Fruit fly (Drosophila melanogaster): ENCODE data around the gene CG10553.

The CG10553 gene

dm6 chr3R:25309175-25309574 is 8.7 kb downstream of the CG10553 start:
- TF ChIP-seq Hnf4 (GFP tag; optimal IDR thresholded peaks at IDR 0.05) = no peak

- TF ChIP-seq sv (GFP tag; optimal IDR thresholded peaks at IDR 0.05) (no peak), Hnf4 (GFP tag; optimal IDR thresholded peaks at IDR 0.05) (peak; percentile 0), dmrt93B (GFP tag; optimal IDR thresholded peaks at IDR 0.05) (no peak), CrebA (GFP tag; optimal IDR thresholded peaks at IDR 0.05; ENCODE audit: borderline replicate concordance) (no peak)
Observed at dm6 chr3R:25308228-25308627, 9.7 kb downstream of the CG10553 start, which contains the start of gene CG10550. CG10550 (minus strand) TSS chr3R:25308391.

dm6 chr3R:25305822-25306544 is 11.9 kb downstream of the CG10553 start:
- TF ChIP-seq Rel (GFP tag; optimal IDR thresholded peaks at IDR 0.05) = no peak
- TF ChIP-seq Rel (tag; optimal IDR thresholded peaks at IDR 0.05) = peak; percentile 1
- TF ChIP-seq Hr78 (GFP tag; optimal IDR thresholded peaks at IDR 0.05) = no peak

dm6 chr3R:25303857-25304440 is 14.0 kb downstream of the CG10553 start, which contains the start of gene CG31436:
CG31436 (plus strand) TSS chr3R:25304137.
- no peak for TF ChIP-seq tai (GFP tag; optimal IDR thresholded peaks at IDR 0.05)
- TF ChIP-seq Dif (GFP tag; optimal IDR thresholded peaks at IDR 0.05; ENCODE audit: partially characterized antibody) = no peak
- TF ChIP-seq brk (GFP tag; optimal IDR thresholded peaks at IDR 0.05) = peak; percentile 17
- TF ChIP-seq woc (GFP tag; optimal IDR thresholded peaks at IDR 0.05) = no peak
- no peak for TF ChIP-seq h (GFP tag; optimal IDR thresholded peaks at IDR 0.05)
- no peak for TF ChIP-seq br (GFP tag; optimal IDR thresholded peaks at IDR 0.05)
- TF ChIP-seq Dfd (GFP tag; optimal IDR thresholded peaks at IDR 0.05) = no peak
- TF ChIP-seq sv (GFP tag; optimal IDR thresholded peaks at IDR 0.05) = no peak
- no peak for TF ChIP-seq N (GFP tag; optimal IDR thresholded peaks at IDR 0.05)
- no peak for TF ChIP-seq foxo (GFP tag; optimal IDR thresholded peaks at IDR 0.05)
- TF ChIP-seq HLH106 (tag; optimal IDR thresholded peaks at IDR 0.05) = no peak
- TF ChIP-seq Rel (GFP tag; optimal IDR thresholded peaks at IDR 0.05) = no peak
- peak; percentile 99 for TF ChIP-seq Rel (tag; optimal IDR thresholded peaks at IDR 0.05)
- TF ChIP-seq usp (GFP tag; optimal IDR thresholded peaks at IDR 0.05) = no peak
- no peak for TF ChIP-seq Hnf4 (GFP tag; optimal IDR thresholded peaks at IDR 0.05)
- TF ChIP-seq GATAd (GFP tag; optimal IDR thresholded peaks at IDR 0.05) = no peak
- TF ChIP-seq CG32264 (GFP tag; optimal IDR thresholded peaks at IDR 0.05) = no peak
- TF ChIP-seq Myc (optimal IDR thresholded peaks at IDR 0.05) = no peak
- TF ChIP-seq Jra (GFP tag; optimal IDR thresholded peaks at IDR 0.05) = no peak
- TF ChIP-seq dmrt93B (GFP tag; optimal IDR thresholded peaks at IDR 0.05) = no peak
- TF ChIP-seq jim (GFP tag; optimal IDR thresholded peaks at IDR 0.05) = no peak
- TF ChIP-seq sage (GFP tag; optimal IDR thresholded peaks at IDR 0.05) = peak; percentile 26
- TF ChIP-seq CG9705 (GFP tag; optimal IDR thresholded peaks at IDR 0.05) = no peak
- TF ChIP-seq Vsx2 (GFP tag; optimal IDR thresholded peaks at IDR 0.05; ENCODE audit: partially characterized antibody) = no peak
- TF ChIP-seq Hr83 (GFP tag; optimal IDR thresholded peaks at IDR 0.05; ENCODE audit: poor library complexity, severe bottlenecking) = no peak
- TF ChIP-seq lola (GFP tag; optimal IDR thresholded peaks at IDR 0.05) = no peak
- no peak for TF ChIP-seq pan (optimal IDR thresholded peaks at IDR 0.05)
- TF ChIP-seq CrebA (GFP tag; optimal IDR thresholded peaks at IDR 0.05; ENCODE audit: borderline replicate concordance) = peak; percentile 17

- TF ChIP-seq Hr78 (GFP tag; optimal IDR thresholded peaks at IDR 0.05) (no peak), br (GFP tag; optimal IDR thresholded peaks at IDR 0.05) (no peak), pan (optimal IDR thresholded peaks at IDR 0.05) (no peak), brk (GFP tag; optimal IDR thresholded peaks at IDR 0.05) (peak; percentile 57), foxo (GFP tag; optimal IDR thresholded peaks at IDR 0.05) (no peak), lola (GFP tag; optimal IDR thresholded peaks at IDR 0.05) (no peak), OdsH (GFP tag; optimal IDR thresholded peaks at IDR 0.05) (no peak)
Observed at dm6 chr3R:25302239-25302638, 15.7 kb downstream of the CG10553 start, which contains the start of gene CG31370. CG31370 (plus strand) TSS chr3R:25302464.

- TF ChIP-seq lola (GFP tag; optimal IDR thresholded peaks at IDR 0.05) = no peak
- no peak for TF ChIP-seq Mio (GFP tag; optimal IDR thresholded peaks at IDR 0.05)
- TF ChIP-seq CG32264 (GFP tag; optimal IDR thresholded peaks at IDR 0.05) = no peak
Observed at dm6 chr3R:25300575-25300974, 17.3 kb downstream of the CG10553 start, which contains the start of gene CG13659. CG13659 (plus strand) TSS chr3R:25300891.

Data from whole organism, wandering third instar larva.